Fruit fly (Drosophila melanogaster) whole organism, embryonic: ENCODE measurements around the gene CG3448.

Experiments used
- Atf3 ChIP-seq: fragments of 200-800 bp; sonication (Bioruptor generic); optimal IDR thresholded peaks from 3 replicates; lab custom pipeline; 2016; ENCODE audit warnings: missing biosample characterization, missing genetic modification characterization
- CG12071 ChIP-seq: fragments of 200-800 bp; sonication (Bioruptor generic); optimal IDR thresholded peaks from 3 replicates; lab custom pipeline; 2018; ENCODE audit warnings: missing biosample characterization, mild to moderate bottlenecking, missing genetic modification characterization
- CG15269 ChIP-seq: fragments of 200-800 bp; sonication (Bioruptor generic); optimal IDR thresholded peaks from 2 replicates; lab custom pipeline; 2018; ENCODE audit warnings: missing biosample characterization, mild to moderate bottlenecking, missing genetic modification characterization, moderate library complexity
- CG17359 ChIP-seq: fragments of 200-800 bp; sonication (Bioruptor generic); optimal IDR thresholded peaks from 3 replicates; lab custom pipeline; 2018; ENCODE audit warnings: missing biosample characterization, mild to moderate bottlenecking, missing genetic modification characterization, moderate library complexity
- CG17612 ChIP-seq: fragments of 200-800 bp; sonication (Bioruptor generic); IDR thresholded peaks from 2 replicates; pipeline ENCODE4 v1.3.6; 2022; ENCODE audit warnings: missing biosample characterization, missing genetic modification characterization
- CG18599 ChIP-seq: fragments of 200-800 bp; sonication (Bioruptor generic); optimal IDR thresholded peaks from 3 replicates; lab custom pipeline; 2017; ENCODE audit warnings: missing biosample characterization, missing genetic modification characterization, mild to moderate bottlenecking, moderate library complexity, missing genetic modification reagents
- CG2129 ChIP-seq: fragments of 200-800 bp; sonication (Bioruptor generic); IDR thresholded peaks from 2 replicates; pipeline ENCODE4 v1.3.6; 2022; ENCODE audit warnings: missing biosample characterization, missing genetic modification characterization; ENCODE audit not compliant: partially characterized antibody
- CG2678 ChIP-seq: fragments of 200-800 bp; sonication (Bioruptor generic); optimal IDR thresholded peaks from 3 replicates; lab custom pipeline; 2019; ENCODE audit warnings: missing biosample characterization, mild to moderate bottlenecking, missing genetic modification characterization, moderate library complexity
- CG3065 ChIP-seq: fragments of 200-800 bp; sonication (Bioruptor generic); optimal IDR thresholded peaks from 2 replicates; lab custom pipeline; 2016; ENCODE audit warnings: missing biosample characterization, missing genetic modification characterization
- CG3163 ChIP-seq: fragments of 200-800 bp; sonication (Bioruptor generic); optimal IDR thresholded peaks from 3 replicates; lab custom pipeline; 2016; ENCODE audit warnings: missing biosample characterization, missing genetic modification characterization
- CG32767 ChIP-seq: fragments of 200-800 bp; sonication (Bioruptor generic); IDR thresholded peaks from 2 replicates; pipeline ENCODE4 v1.3.6; 2022; ENCODE audit warnings: missing biosample characterization, missing genetic modification characterization
- CG4328 ChIP-seq: fragments of 200-800 bp; sonication (Bioruptor generic); optimal IDR thresholded peaks from 3 replicates; lab custom pipeline; 2017; ENCODE audit warnings: missing biosample characterization, missing genetic modification reagents, missing genetic modification characterization
- CG5953 ChIP-seq: fragments of 200-800 bp; sonication (Bioruptor generic); IDR thresholded peaks from 2 replicates; pipeline ENCODE4 v1.3.6; 2022; ENCODE audit warnings: missing biosample characterization, missing genetic modification characterization
- CG7839 ChIP-seq: fragments of 200-800 bp; sonication (Bioruptor generic); optimal IDR thresholded peaks from 3 replicates; lab custom pipeline; 2018; ENCODE audit warnings: missing biosample characterization, mild to moderate bottlenecking, missing genetic modification characterization, moderate library complexity
- Dref ChIP-seq: fragments of 200-800 bp; sonication (Bioruptor generic); IDR thresholded peaks from 2 replicates; pipeline ENCODE4 v1.3.6; 2022; ENCODE audit warnings: missing biosample characterization, missing genetic modification characterization
- Fer1 ChIP-seq: fragments of 200-800 bp; sonication (Bioruptor generic); optimal IDR thresholded peaks from 2 replicates; lab custom pipeline; 2017; ENCODE audit warnings: missing biosample characterization, mild to moderate bottlenecking, missing genetic modification characterization
- Fer2 ChIP-seq: fragments of 200-800 bp; sonication (Bioruptor generic); optimal IDR thresholded peaks from 2 replicates; lab custom pipeline; 2018; ENCODE audit warnings: missing biosample characterization, mild to moderate bottlenecking, missing genetic modification characterization, moderate library complexity
- HHEX ChIP-seq: fragments of 200-800 bp; sonication (Bioruptor generic); optimal IDR thresholded peaks from 3 replicates; lab custom pipeline; 2017; ENCODE audit warnings: missing biosample characterization, mild to moderate bottlenecking, missing genetic modification characterization, missing genetic modification reagents
- Hey ChIP-seq: fragments of 200-800 bp; sonication (Bioruptor generic); optimal IDR thresholded peaks from 3 replicates; lab custom pipeline; 2018; ENCODE audit warnings: missing biosample characterization, mild to moderate bottlenecking, missing genetic modification characterization
- Hr39 ChIP-seq: fragments of >200 bp; optimal IDR thresholded peaks from 2 replicates; lab custom pipeline; 2017
- Hr51 ChIP-seq, 2 experiments: fragments of 200-800 bp; sonication (Bioruptor generic); optimal IDR thresholded peaks; 2 replicates in 1 of 2; 3 replicates in 1 of 2; lab custom pipeline; 2016 to 2018; ENCODE audit warnings: missing biosample characterization in 2 of 2, missing genetic modification characterization in 2 of 2, mild to moderate bottlenecking in 1 of 2, moderate library complexity in 1 of 2
- MESR4 ChIP-seq: fragments of 200-800 bp; sonication (Bioruptor generic); optimal IDR thresholded peaks from 2 replicates; lab custom pipeline; 2018; ENCODE audit warnings: missing biosample characterization, mild to moderate bottlenecking, missing genetic modification characterization, moderate library complexity
- NC2α ChIP-seq: fragments of 200-800 bp; sonication (Bioruptor generic); optimal IDR thresholded peaks from 2 replicates; lab custom pipeline; 2016; ENCODE audit warnings: missing biosample characterization, missing genetic modification characterization
- NK7.1 ChIP-seq: fragments of 200-800 bp; sonication (Bioruptor generic); optimal IDR thresholded peaks from 3 replicates; lab custom pipeline; 2016; ENCODE audit warnings: missing biosample characterization, missing genetic modification characterization
- Opbp ChIP-seq: fragments of 200-800 bp; sonication (Bioruptor generic); IDR thresholded peaks from 3 replicates; pipeline ENCODE4 v1.3.6; 2022; ENCODE audit warnings: missing biosample characterization, missing genetic modification characterization; ENCODE audit not compliant: partially characterized antibody
- PHDP ChIP-seq: fragments of 200-800 bp; sonication (Bioruptor generic); optimal IDR thresholded peaks from 3 replicates; lab custom pipeline; 2018; ENCODE audit warnings: missing biosample characterization, mild to moderate bottlenecking, missing genetic modification characterization, moderate library complexity
- Sox100B ChIP-seq: fragments of 200-800 bp; sonication (Bioruptor generic); optimal IDR thresholded peaks from 3 replicates; lab custom pipeline; 2018; ENCODE audit warnings: missing biosample characterization, mild to moderate bottlenecking, missing genetic modification characterization
- ab ChIP-seq: fragments of 200-800 bp; sonication (Bioruptor generic); optimal IDR thresholded peaks from 2 replicates; lab custom pipeline; 2016; ENCODE audit warnings: missing biosample characterization, missing genetic modification characterization
- bigmax ChIP-seq: fragments of 200-800 bp; sonication (Bioruptor generic); optimal IDR thresholded peaks from 2 replicates; lab custom pipeline; 2018; ENCODE audit warnings: missing biosample characterization, mild to moderate bottlenecking, missing genetic modification characterization
- cad ChIP-seq: fragments of >200 bp; optimal IDR thresholded peaks from 2 replicates; lab custom pipeline; 2017; ENCODE audit warnings: missing biosample characterization, missing genetic modification characterization
- dmrt11E ChIP-seq: fragments of 200-800 bp; sonication (Bioruptor generic); optimal IDR thresholded peaks from 3 replicates; lab custom pipeline; 2018; ENCODE audit warnings: missing biosample characterization, mild to moderate bottlenecking, missing genetic modification characterization, moderate library complexity
- fd64A ChIP-seq: fragments of 200-800 bp; sonication (Bioruptor generic); optimal IDR thresholded peaks from 3 replicates; lab custom pipeline; 2018; ENCODE audit warnings: missing biosample characterization, mild to moderate bottlenecking, missing genetic modification characterization
- gcm2 ChIP-seq: fragments of 200-800 bp; sonication (Bioruptor generic); optimal IDR thresholded peaks from 2 replicates; lab custom pipeline; 2016; ENCODE audit warnings: missing biosample characterization, missing genetic modification characterization
- gt ChIP-seq: fragments of 200-800 bp; sonication (Bioruptor generic); IDR thresholded peaks from 2 replicates; pipeline ENCODE4 v1.3.6; 2022; ENCODE audit warnings: missing biosample characterization, missing genetic modification characterization
- ken ChIP-seq: fragments of 200-800 bp; sonication (Bioruptor generic); IDR thresholded peaks from 3 replicates; pipeline ENCODE4 v1.3.6; 2022; ENCODE audit warnings: missing biosample characterization, missing genetic modification characterization
- nerfin-1 ChIP-seq: fragments of 200-800 bp; sonication (Bioruptor generic); optimal IDR thresholded peaks from 3 replicates; lab custom pipeline; 2019; ENCODE audit warnings: missing biosample characterization, mild to moderate bottlenecking, missing genetic modification characterization, moderate library complexity
- oc ChIP-seq: fragments of 200-800 bp; sonication (Bioruptor generic); optimal IDR thresholded peaks from 2 replicates; lab custom pipeline; 2018; ENCODE audit warnings: missing biosample characterization, mild to moderate bottlenecking, missing genetic modification characterization, moderate library complexity
- odd ChIP-seq: fragments of 200-800 bp; sonication (Bioruptor generic); optimal IDR thresholded peaks from 2 replicates; lab custom pipeline; 2017; ENCODE audit warnings: missing biosample characterization, mild to moderate bottlenecking, missing genetic modification characterization
- pzg ChIP-seq: fragments of 200-800 bp; sonication (Bioruptor generic); optimal IDR thresholded peaks from 3 replicates; lab custom pipeline; 2018; ENCODE audit warnings: missing biosample characterization, mild to moderate bottlenecking, missing genetic modification characterization, moderate library complexity
- repo ChIP-seq: fragments of 200-800 bp; sonication (Bioruptor generic); optimal IDR thresholded peaks from 2 replicates; lab custom pipeline; 2016; ENCODE audit warnings: missing biosample characterization, missing genetic modification characterization
- row ChIP-seq: fragments of 200-800 bp; sonication (Bioruptor generic); IDR thresholded peaks from 3 replicates; pipeline ENCODE4 v1.3.6; 2022; ENCODE audit warnings: missing biosample characterization, missing genetic modification characterization
- run ChIP-seq: fragments of 200-800 bp; sonication (Bioruptor generic); optimal IDR thresholded peaks from 3 replicates; lab custom pipeline; 2018; ENCODE audit warnings: missing biosample characterization, mild to moderate bottlenecking, missing genetic modification characterization
- scrt ChIP-seq: fragments of 200-800 bp; sonication (Bioruptor generic); optimal IDR thresholded peaks from 2 replicates; lab custom pipeline; 2018; ENCODE audit warnings: missing biosample characterization, mild to moderate bottlenecking, missing genetic modification characterization, moderate library complexity
- sug ChIP-seq: fragments of 200-800 bp; optimal IDR thresholded peaks from 2 replicates; lab custom pipeline; 2019; ENCODE audit warnings: missing biosample characterization, mild to moderate bottlenecking, missing genetic modification characterization, moderate library complexity
- tll ChIP-seq, 2 experiments: fragments of 200-800 bp in 1 of 2; fragments of >200 bp in 1 of 2; sonication (Bioruptor generic) in 1 of 2; optimal IDR thresholded peaks; 2 replicates each; lab custom pipeline; 2017 to 2019; ENCODE audit warnings: missing biosample characterization in 2 of 2, missing genetic modification characterization in 2 of 2, mild to moderate bottlenecking in 1 of 2, moderate library complexity in 1 of 2
- twi ChIP-seq: fragments of 200-800 bp; optimal IDR thresholded peaks from 2 replicates; lab custom pipeline; 2019; ENCODE audit warnings: missing biosample characterization, mild to moderate bottlenecking, missing genetic modification characterization, moderate library complexity
- usp ChIP-seq: fragments of >200 bp; optimal IDR thresholded peaks from 2 replicates; lab custom pipeline; 2017; ENCODE audit warnings: missing biosample characterization, missing genetic modification characterization
- wor ChIP-seq: fragments of 200-800 bp; sonication (Bioruptor generic); IDR thresholded peaks from 2 replicates; pipeline ENCODE4 v1.3.6; 2022; ENCODE audit warnings: missing biosample characterization, missing genetic modification characterization
- zf30C ChIP-seq: fragments of 200-800 bp; sonication (Bioruptor generic); optimal IDR thresholded peaks from 3 replicates; lab custom pipeline; 2018; ENCODE audit warnings: missing biosample characterization, mild to moderate bottlenecking, missing genetic modification characterization

The CG3448 gene

dm6 chr3L:9462247-9462769, 10.9 kb upstream of the CG3448 start (continued):
- TF ChIP-seq CG7839 (tag; lab: Kevin White, UChicago) (peak; percentile 91), gt (GFP tag; lab: Robert Waterston, UW) (peak; percentile 58; the same call in 1 of the 2 replicates), oc (tag; lab: Kevin White, UChicago) (peak; percentile 79), Hey (no peak), CG2678 (tag; lab: Kevin White, UChicago) (peak; percentile 96), pzg (GFP tag; lab: Kevin White, UChicago) (no peak), Sox100B (GFP tag; lab: Kevin White, UChicago) (peak; percentile 94), CG3065 (GFP tag; lab: Kevin White, UChicago) (peak; percentile 67), Hr39 (lab: Kevin White, UChicago) (no peak), zf30C (GFP tag; lab: Kevin White, UChicago) (no peak), twi (tag; lab: Kevin White, UChicago) (peak; percentile 68), HHEX (peak; percentile 83), repo (peak; percentile 34), CG2129 (GFP tag; lab: Robert Waterston, UW) (no peak), Fer1 (GFP tag; lab: Kevin White, UChicago) (peak; percentile 95), row (GFP tag; lab: Robert Waterston, UW) (peak; percentile 96), NK7.1 (GFP tag; lab: Kevin White, UChicago) (peak; percentile 59), usp (no peak), PHDP (tag; lab: Kevin White, UChicago) (peak; percentile 95), CG4328 (GFP tag; lab: Kevin White, UChicago) (peak; percentile 88), tll (GFP tag; optimal IDR thresholded peaks at IDR 0.05; lab: Kevin White, UChicago) (no peak), Fer2 (tag; lab: Kevin White, UChicago) (peak; percentile 78), run (tag; lab: Kevin White, UChicago) (peak; percentile 89), CG32767 (GFP tag; lab: Robert Waterston, UW) (peak; percentile 78), Atf3 (peak; percentile 19), CG3163 (peak; percentile 50), sug (peak; percentile 74), NC2α (GFP tag; lab: Kevin White, UChicago) (peak; percentile 68), cad (GFP tag; lab: Kevin White, UChicago) (no peak), CG15269 (tag; lab: Kevin White, UChicago) (peak; percentile 90), dmrt11E (tag; lab: Kevin White, UChicago) (peak; percentile 94), CG17612 (no peak), ab (GFP tag; lab: Kevin White, UChicago) (no peak), ken (peak; percentile 43; the same call in 1 of the 3 replicates), gcm2 (peak; percentile 47), Opbp (peak; percentile 53; the same call in 2 of the 3 replicates), Hr51 (GFP tag; optimal IDR thresholded peaks at IDR 0.05; lab: Kevin White, UChicago) (peak; percentile 46 to 93), CG5953 (peak; percentile 51; the same call in 1 of the 2 replicates), nerfin-1 (tag; lab: Kevin White, UChicago) (peak; percentile 86), odd (GFP tag; lab: Kevin White, UChicago) (peak; percentile 91), CG17359 (tag; lab: Kevin White, UChicago) (peak; percentile 93), wor (GFP tag; lab: Robert Waterston, UW) (peak; percentile 65), CG12071 (GFP tag; lab: Kevin White, UChicago) (peak; percentile 84), MESR4 (GFP tag; lab: Kevin White, UChicago) (peak; percentile 18), scrt (GFP tag; lab: Kevin White, UChicago) (peak; percentile 90), Dref (GFP tag; lab: Robert Waterston, UW) (no peak), fd64A (GFP tag; lab: Kevin White, UChicago) (peak; percentile 62), CG18599 (GFP tag; lab: Kevin White, UChicago) (peak; percentile 93), bigmax (GFP tag; lab: Kevin White, UChicago) (no peak)
